Worm (Caenorhabditis elegans) whole organism, L2 larva: ENCODE data around the gene fbxa-60.

Experiments
- ceh-82 ChIP-seq: fragments of 150-350 bp; optimal IDR thresholded peaks from 2 replicates; lab custom pipeline; 2014; ENCODE audit warnings: missing biosample characterization, missing genetic modification characterization
- dmd-4 ChIP-seq: sonication (generic microtip); optimal IDR thresholded peaks from 2 replicates; lab custom pipeline; 2017; ENCODE audit warnings: missing biosample characterization, missing genetic modification characterization
- elt-1 ChIP-seq: fragments of 150-350 bp; optimal IDR thresholded peaks from 2 replicates; lab custom pipeline; 2014; ENCODE audit warnings: missing biosample characterization, missing genetic modification characterization
- nhr-12 ChIP-seq: fragments of 150-350 bp; optimal IDR thresholded peaks from 2 replicates; lab custom pipeline; 2014; ENCODE audit warnings: missing biosample characterization, missing genetic modification characterization
- nhr-237 ChIP-seq: fragments of 150-350 bp; optimal IDR thresholded peaks from 2 replicates; lab custom pipeline; 2014; ENCODE audit warnings: missing biosample characterization, missing genetic modification characterization
- nhr-25 ChIP-seq: fragments of 150-350 bp; sonication (generic microtip); optimal IDR thresholded peaks from 3 replicates; lab custom pipeline; 2014; ENCODE audit warnings: missing biosample characterization, missing genetic modification characterization
- nhr-6 ChIP-seq: fragments of 150-350 bp; optimal IDR thresholded peaks from 2 replicates; lab custom pipeline; 2014; ENCODE audit warnings: missing biosample characterization, missing genetic modification characterization
- nhr-77 ChIP-seq: fragments of 150-350 bp; optimal IDR thresholded peaks from 2 replicates; lab custom pipeline; 2014; ENCODE audit warnings: missing biosample characterization, missing genetic modification characterization
- sma-9 ChIP-seq, 2 experiments: fragments of 150-350 bp in 1 of 2; sonication (generic microtip) in 1 of 2; optimal IDR thresholded peaks; 2 replicates each; lab custom pipeline; 2014 to 2016; ENCODE audit warnings: missing genetic modification characterization in 2 of 2, mild to moderate bottlenecking in 1 of 2, missing biosample characterization in 1 of 2, missing compliant biosample characterization in 1 of 2, missing genetic modification reagents in 1 of 2, moderate library complexity in 1 of 2
- snpc-4 ChIP-seq: fragments of 150-350 bp; optimal IDR thresholded peaks from 2 replicates; lab custom pipeline; 2014; ENCODE audit warnings: missing biosample characterization, missing genetic modification characterization
- unc-39 ChIP-seq: fragments of 150-350 bp; optimal IDR thresholded peaks from 2 replicates; lab custom pipeline; 2014; ENCODE audit warnings: missing biosample characterization, missing genetic modification characterization
- ztf-11 ChIP-seq: sonication (generic microtip); optimal IDR thresholded peaks from 2 replicates; lab custom pipeline; 2017; ENCODE audit warnings: missing biosample characterization, missing genetic modification characterization

DNA sequence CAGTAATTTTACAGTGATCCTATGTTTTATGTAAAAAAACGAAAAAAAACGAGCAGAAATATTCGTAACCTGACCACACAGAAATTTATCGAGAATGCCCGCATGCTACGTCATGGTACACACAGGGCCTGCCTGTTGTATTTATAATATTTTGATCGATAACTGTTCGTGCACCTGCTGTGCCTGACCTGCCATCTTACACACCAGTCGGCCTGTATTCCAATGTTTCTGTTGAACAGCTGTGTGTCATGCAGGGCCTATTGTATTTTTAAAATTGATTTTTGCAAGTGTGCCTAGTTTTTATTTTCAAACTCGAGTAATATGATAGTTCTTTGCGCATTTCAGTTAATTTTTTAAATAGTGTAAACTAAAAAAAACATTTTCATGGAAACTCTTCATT is 20.2 kb upstream of the fbxa-60 start:
- TF ChIP-seq dmd-4 (tag; lab: Kevin White, UChicago) (no peak), nhr-237 (tag; lab: Kevin White, UChicago) (no peak), nhr-25 (no peak), ztf-11 (tag; lab: Kevin White, UChicago) (no peak), unc-39 (tag; lab: Kevin White, UChicago) (no peak), nhr-12 (tag; lab: Kevin White, UChicago) (no peak), snpc-4 (tag; lab: Kevin White, UChicago) (no peak), sma-9 (GFP tag; optimal IDR thresholded peaks at IDR 0.05; lab: Kevin White, UChicago) (no peak), sma-9 (tag; optimal IDR thresholded peaks at IDR 0.05; lab: Kevin White, UChicago) (no peak), ceh-82 (tag; lab: Kevin White, UChicago) (no peak), elt-1 (tag; lab: Kevin White, UChicago) (no peak), nhr-77 (tag; lab: Kevin White, UChicago) (no peak), nhr-6 (no peak)
